ENCODE assay signal across 1 fruit fly cellular context in genomic region chrX:3398576-3399277, dm6.
TF ChIP-seq lines count a peak whose summit lies in the region.

No protein-coding gene starts in this region.

TF ChIP-seq in whole organism, embryonic, 481 proteins besides CTCF, POLR2A, EP300 and RAD21 (continued from another document):
- no peak for TF ChIP-seq Dek (tag; optimal IDR thresholded peaks at IDR 0.05; lab: Kevin White, UChicago)
- TF ChIP-seq Side (GFP tag; optimal IDR thresholded peaks at IDR 0.05; lab: Kevin White, UChicago), result no peak
- TF ChIP-seq odd (GFP tag; optimal IDR thresholded peaks at IDR 0.05; lab: Kevin White, UChicago), result no peak
- TF ChIP-seq CG32532 (GFP tag; IDR thresholded peaks at IDR 0.05; lab: Robert Waterston, UW), result peak; percentile 51; the same call in 1 of the 2 replicates
- TF ChIP-seq CG10543 (GFP tag; optimal IDR thresholded peaks at IDR 0.05; lab: Kevin White, UChicago), result peak; percentile 10
- no peak for TF ChIP-seq CG11696 (GFP tag; IDR thresholded peaks at IDR 0.05; lab: Robert Waterston, UW)
- TF ChIP-seq vvl (GFP tag; IDR thresholded peaks at IDR 0.05; lab: Robert Waterston, UW), result no peak
- TF ChIP-seq Sin3A (optimal IDR thresholded peaks at IDR 0.05; lab: Kevin White, UChicago), result no peak
- TF ChIP-seq bigmax (GFP tag; optimal IDR thresholded peaks at IDR 0.05; lab: Kevin White, UChicago), result no peak
- no peak for TF ChIP-seq corto (GFP tag; optimal IDR thresholded peaks at IDR 0.05; lab: Kevin White, UChicago)
- no peak for TF ChIP-seq CG4854 (GFP tag; optimal IDR thresholded peaks at IDR 0.05; lab: Kevin White, UChicago)
- TF ChIP-seq ham (GFP tag; IDR thresholded peaks at IDR 0.05; lab: Robert Waterston, UW), result no peak
- TF ChIP-seq CG12769 (tag; optimal IDR thresholded peaks at IDR 0.05; lab: Kevin White, UChicago), result peak; percentile 2
- TF ChIP-seq lov (optimal IDR thresholded peaks at IDR 0.05; lab: Kevin White, UChicago), result no peak
- TF ChIP-seq lov (GFP tag; IDR thresholded peaks at IDR 0.05; lab: Robert Waterston, UW), result no peak
- no peak for TF ChIP-seq CG14050 (GFP tag; IDR thresholded peaks at IDR 0.05; lab: Robert Waterston, UW)
- no peak for TF ChIP-seq croc (GFP tag; conservative IDR thresholded peaks at IDR 0.05; lab: Robert Waterston, UW)
- TF ChIP-seq yki (optimal IDR thresholded peaks at IDR 0.05; lab: Kevin White, UChicago), result no peak
- TF ChIP-seq Drgx (GFP tag; IDR thresholded peaks at IDR 0.05; lab: Robert Waterston, UW), result no peak
- TF ChIP-seq fd64A (GFP tag; optimal IDR thresholded peaks at IDR 0.05; lab: Kevin White, UChicago), result no peak
- no peak for TF ChIP-seq bcd (GFP tag; optimal IDR thresholded peaks at IDR 0.05; lab: Kevin White, UChicago)
- no peak for TF ChIP-seq CG2129 (GFP tag; IDR thresholded peaks at IDR 0.05; lab: Robert Waterston, UW; ENCODE audit: partially characterized antibody)
- no peak for TF ChIP-seq CG14710 (tag; optimal IDR thresholded peaks at IDR 0.05; lab: Kevin White, UChicago)
- no peak for TF ChIP-seq CG11695 (GFP tag; IDR thresholded peaks at IDR 0.05; lab: Robert Waterston, UW)
- no peak for TF ChIP-seq chif (GFP tag; optimal IDR thresholded peaks at IDR 0.05; lab: Kevin White, UChicago)
- TF ChIP-seq HLH3B (GFP tag; IDR thresholded peaks at IDR 0.05; lab: Robert Waterston, UW), result no peak
- TF ChIP-seq chinmo (GFP tag; IDR thresholded peaks at IDR 0.05; lab: Robert Waterston, UW; ENCODE audit: partially characterized antibody), result 0 out of 4 replicates have a peak, but pooled peaks have one; percentile 28
- TF ChIP-seq CkIIα-i1 (GFP tag; IDR thresholded peaks at IDR 0.05; lab: Robert Waterston, UW), result no peak
- no peak for TF ChIP-seq CG6854 (GFP tag; optimal IDR thresholded peaks at IDR 0.05; lab: Kevin White, UChicago)
- TF ChIP-seq CG17912 (GFP tag; optimal IDR thresholded peaks at IDR 0.05; lab: Kevin White, UChicago), result no peak
- no peak for TF ChIP-seq kni (GFP tag; optimal IDR thresholded peaks at IDR 0.05; lab: Kevin White, UChicago)
- TF ChIP-seq sc (optimal IDR thresholded peaks at IDR 0.05; lab: Kevin White, UChicago), result no peak
- no peak for TF ChIP-seq sc (GFP tag; optimal IDR thresholded peaks at IDR 0.05; lab: Kevin White, UChicago)
- no peak for TF ChIP-seq Elba2 (GFP tag; optimal IDR thresholded peaks at IDR 0.05; lab: Kevin White, UChicago)
- no peak for TF ChIP-seq danr (GFP tag; IDR thresholded peaks at IDR 0.05; lab: Robert Waterston, UW)
- no peak for TF ChIP-seq CG16779 (GFP tag; IDR thresholded peaks at IDR 0.05; lab: Robert Waterston, UW)
- no peak for TF ChIP-seq CG32767 (GFP tag; IDR thresholded peaks at IDR 0.05; lab: Robert Waterston, UW)
- peak; percentile 94 for TF ChIP-seq crol (GFP tag; IDR thresholded peaks at IDR 0.05; lab: Robert Waterston, UW)
- TF ChIP-seq cas (GFP tag; IDR thresholded peaks at IDR 0.05; lab: Robert Waterston, UW), result no peak
- peak; percentile 51 for TF ChIP-seq Med (GFP tag; lab: Kevin White, UChicago)
- TF ChIP-seq CG4820 (GFP tag; optimal IDR thresholded peaks at IDR 0.05; lab: Kevin White, UChicago), result no peak
- no peak for TF ChIP-seq nerfin-2 (GFP tag; IDR thresholded peaks at IDR 0.05; lab: Robert Waterston, UW; ENCODE audit: partially characterized antibody)
- TF ChIP-seq CG14667 (GFP tag; IDR thresholded peaks at IDR 0.05; lab: Robert Waterston, UW), result no peak
- TF ChIP-seq tio (GFP tag; optimal IDR thresholded peaks at IDR 0.05; lab: Kevin White, UChicago), result no peak
- no peak for TF ChIP-seq Ets97D (GFP tag; optimal IDR thresholded peaks at IDR 0.05; lab: Kevin White, UChicago)
- TF ChIP-seq unpg (GFP tag; optimal IDR thresholded peaks at IDR 0.05; lab: Kevin White, UChicago), result no peak
- TF ChIP-seq tll (GFP tag; optimal IDR thresholded peaks at IDR 0.05; lab: Kevin White, UChicago), result no peak
- no peak for TF ChIP-seq B-H2 (GFP tag; optimal IDR thresholded peaks at IDR 0.05; lab: Kevin White, UChicago)
- TF ChIP-seq Dref (GFP tag; IDR thresholded peaks at IDR 0.05; lab: Robert Waterston, UW), result no peak
- TF ChIP-seq fu2 (GFP tag; optimal IDR thresholded peaks at IDR 0.05; lab: Kevin White, UChicago), result no peak
- TF ChIP-seq insv (GFP tag; optimal IDR thresholded peaks at IDR 0.05; lab: Kevin White, UChicago), result no peak
- TF ChIP-seq slbo (GFP tag; IDR thresholded peaks at IDR 0.05; lab: Robert Waterston, UW), result peak; percentile 27; the same call in 1 of the 2 replicates
- TF ChIP-seq fd3F (GFP tag; optimal IDR thresholded peaks at IDR 0.05; lab: Kevin White, UChicago), result no peak
- TF ChIP-seq sisA (GFP tag; IDR thresholded peaks at IDR 0.05; lab: Robert Waterston, UW), result no peak
- TF ChIP-seq CG12744 (GFP tag; optimal IDR thresholded peaks at IDR 0.05; lab: Kevin White, UChicago), result no peak
- TF ChIP-seq CG2120 (GFP tag; optimal IDR thresholded peaks at IDR 0.05; lab: Kevin White, UChicago), result peak; percentile 14
TF ChIP-seq in whole organism, embryonic: peak in this region for 18.
